Fruit fly (Drosophila melanogaster): Measurements from ENCODE around the gene CG15865.
A peak's percentile ranks its signal among the peaks of the same experiment; 100 is the strongest.

The CG15865 gene

dm6 chrX:16670691-16671481, 6.6 kb upstream of the CG15865 start (continued):
- TF ChIP-seq fkh (GFP tag; optimal IDR thresholded peaks at IDR 0.05) (peak; percentile 1), Met (GFP tag; optimal IDR thresholded peaks at IDR 0.05) (peak; percentile 40), Sox102F (GFP tag; optimal IDR thresholded peaks at IDR 0.05) (peak; percentile 22), Hr38 (GFP tag; optimal IDR thresholded peaks at IDR 0.05) (no peak), Gug (GFP tag; IDR thresholded peaks at IDR 0.05) (no peak), CG11294 (GFP tag; IDR thresholded peaks at IDR 0.05) (no peak), CG4318 (GFP tag; optimal IDR thresholded peaks at IDR 0.05) (no peak), pdm3 (GFP tag; optimal IDR thresholded peaks at IDR 0.05) (peak; percentile 6), acj6 (GFP tag; optimal IDR thresholded peaks at IDR 0.05) (peak; percentile 0), esn (GFP tag; optimal IDR thresholded peaks at IDR 0.05) (peak; percentile 3), CG8119 (GFP tag; IDR thresholded peaks at IDR 0.05) (no peak), CG6854 (GFP tag; optimal IDR thresholded peaks at IDR 0.05) (no peak), Hr39 (GFP tag; optimal IDR thresholded peaks at IDR 0.05) (peak; percentile 28), Ets96B (tag; optimal IDR thresholded peaks at IDR 0.05) (no peak), CG10631 (GFP tag; optimal IDR thresholded peaks at IDR 0.05) (no peak), CG11762 (GFP tag; optimal IDR thresholded peaks at IDR 0.05; ENCODE audit: insufficient read depth) (no peak), svp (GFP tag) (peak; percentile 90), salr (GFP tag; optimal IDR thresholded peaks at IDR 0.05) (no peak), CG6163 (GFP tag; IDR thresholded peaks at IDR 0.05) (no peak), ss (GFP tag; optimal IDR thresholded peaks at IDR 0.05) (no peak), CG11902 (GFP tag; optimal IDR thresholded peaks at IDR 0.05) (no peak), achi (GFP tag; optimal IDR thresholded peaks at IDR 0.05) (no peak), net (GFP tag; optimal IDR thresholded peaks at IDR 0.05) (no peak), CG1621 (tag; optimal IDR thresholded peaks at IDR 0.05) (no peak), eg (GFP tag; IDR thresholded peaks at IDR 0.05) (no peak), Ets21C (GFP tag; optimal IDR thresholded peaks at IDR 0.05) (no peak), Lpt (GFP tag; optimal IDR thresholded peaks at IDR 0.05) (no peak), CG34406 (GFP tag; optimal IDR thresholded peaks at IDR 0.05) (no peak), cyc (GFP tag; optimal IDR thresholded peaks at IDR 0.05) (no peak), CG15336 (GFP tag; IDR thresholded peaks at IDR 0.05) (0 out of 2 replicates have a peak, but pooled peaks have one; percentile 17), fd85E (GFP tag; optimal IDR thresholded peaks at IDR 0.05) (no peak), CG31627 (GFP tag; optimal IDR thresholded peaks at IDR 0.05) (peak; percentile 32)

- TF ChIP-seq CG8119 (GFP tag; IDR thresholded peaks at IDR 0.05) (peak; percentile 31; the same call in 1 of the 3 replicates), fkh (GFP tag; optimal IDR thresholded peaks at IDR 0.05) (no peak), achi (GFP tag; optimal IDR thresholded peaks at IDR 0.05) (peak; percentile 27), CG32006 (GFP tag; optimal IDR thresholded peaks at IDR 0.05) (peak; percentile 64), Sox15 (GFP tag; optimal IDR thresholded peaks at IDR 0.05) (no peak), CG31627 (GFP tag; optimal IDR thresholded peaks at IDR 0.05) (peak; percentile 29), topi (GFP tag; optimal IDR thresholded peaks at IDR 0.05) (no peak), cyc (GFP tag; optimal IDR thresholded peaks at IDR 0.05) (peak; percentile 33), pdm3 (GFP tag; optimal IDR thresholded peaks at IDR 0.05) (peak; percentile 37), Eip78C (GFP tag) (peak; percentile 45), Smox (GFP tag; optimal IDR thresholded peaks at IDR 0.05) (peak; percentile 34), spab (GFP tag; optimal IDR thresholded peaks at IDR 0.05) (no peak), lz (GFP tag; optimal IDR thresholded peaks at IDR 0.05) (peak; percentile 13), Sox102F (GFP tag; optimal IDR thresholded peaks at IDR 0.05) (peak; percentile 6), CG6276 (GFP tag; optimal IDR thresholded peaks at IDR 0.05) (peak; percentile 32), esn (GFP tag; optimal IDR thresholded peaks at IDR 0.05) (peak; percentile 47), Lpt (GFP tag; optimal IDR thresholded peaks at IDR 0.05) (no peak), salr (GFP tag; optimal IDR thresholded peaks at IDR 0.05) (peak in 1 of 2 experiments; percentile 9), OdsH (GFP tag; optimal IDR thresholded peaks at IDR 0.05) (peak; percentile 14), Hr4 (GFP tag; optimal IDR thresholded peaks at IDR 0.05) (peak; percentile 35), Hr39 (GFP tag; optimal IDR thresholded peaks at IDR 0.05) (peak; percentile 29)
Measured at dm6 chrX:16670262-16670661, 6.0 kb upstream of the CG15865 start.
